Worm (Caenorhabditis elegans): ENCODE results near the gene sre-30.

ce11 chrII:12435202-12435872 lies 29.0 kb upstream of the sre-30 start:
- TF ChIP-seq ztf-1 (GFP tag; conservative IDR thresholded peaks at IDR 0.05): no peak
- TF ChIP-seq blmp-1 (tag; optimal IDR thresholded peaks at IDR 0.05; ENCODE audit: insufficient read depth): no peak
- no peak for TF ChIP-seq aly-2 (tag; optimal IDR thresholded peaks at IDR 0.05)
- TF ChIP-seq nhr-237 (tag; optimal IDR thresholded peaks at IDR 0.05): no peak
- no peak for TF ChIP-seq ztf-4 (tag; optimal IDR thresholded peaks at IDR 0.05)
- TF ChIP-seq ama-1 (optimal IDR thresholded peaks at IDR 0.05): no peak
- TF ChIP-seq ztf-11 (tag; optimal IDR thresholded peaks at IDR 0.05): no peak
- TF ChIP-seq ceh-16 (tag; optimal IDR thresholded peaks at IDR 0.05): no peak
- TF ChIP-seq nhr-23 (tag; optimal IDR thresholded peaks at IDR 0.05): no peak
- no peak for TF ChIP-seq nhr-12 (tag; optimal IDR thresholded peaks at IDR 0.05)
